Worm (Caenorhabditis elegans): Measurements from ENCODE around the gene F36G9.15.

- no peak for TF ChIP-seq W03F9.2 (tag; optimal IDR thresholded peaks at IDR 0.05)
- no peak for TF ChIP-seq him-1 (tag; optimal IDR thresholded peaks at IDR 0.05)
- TF ChIP-seq dao-5 (tag; optimal IDR thresholded peaks at IDR 0.05), result no peak
These were observed 20.4 kb downstream of the F36G9.15 start, which contains the start of gene sri-1 for ce11 chrV:15967542-15967941.

Measured in whole organism, L4/young adult.